Fruit fly (Drosophila melanogaster) whole organism, embryonic: Measurements from ENCODE around the gene HisCl1.

Experiments
- Abd-B ChIP-seq: fragments of 200-800 bp; sonication (Bioruptor generic); optimal IDR thresholded peaks from 2 replicates; lab custom pipeline; 2018; ENCODE audit warnings: missing biosample characterization, mild to moderate bottlenecking, missing genetic modification characterization, moderate library complexity
- Atf-2 ChIP-seq: fragments of 200-800 bp; sonication (Bioruptor generic); optimal IDR thresholded peaks from 2 replicates; lab custom pipeline; 2016; ENCODE audit warnings: missing biosample characterization, missing genetic modification characterization
- B-H1 ChIP-seq: fragments of 200-800 bp; sonication (Bioruptor generic); IDR thresholded peaks from 3 replicates; pipeline ENCODE4 v1.3.6; 2022; ENCODE audit warnings: missing biosample characterization, missing genetic modification characterization
- CG10366 ChIP-seq: fragments of 200-800 bp; sonication (Bioruptor generic); IDR thresholded peaks from 2 replicates; pipeline ENCODE4 v1.3.6; 2022; ENCODE audit warnings: missing biosample characterization, missing genetic modification characterization
- CG10462 ChIP-seq: fragments of 200-800 bp; sonication (Bioruptor generic); optimal IDR thresholded peaks from 2 replicates; lab custom pipeline; 2016; ENCODE audit warnings: missing biosample characterization, missing genetic modification characterization
- CG12155 ChIP-seq: fragments of 200-800 bp; sonication (Bioruptor generic); optimal IDR thresholded peaks from 3 replicates; lab custom pipeline; 2016; ENCODE audit warnings: missing biosample characterization, missing genetic modification characterization
- CG12391 ChIP-seq: fragments of 200-800 bp; sonication (Bioruptor generic); optimal IDR thresholded peaks from 3 replicates; lab custom pipeline; 2018; ENCODE audit warnings: missing biosample characterization, mild to moderate bottlenecking, missing genetic modification characterization, moderate library complexity
- CG13424 ChIP-seq: fragments of 200-800 bp; sonication (Bioruptor generic); optimal IDR thresholded peaks from 2 replicates; lab custom pipeline; 2019; ENCODE audit warnings: missing biosample characterization, mild to moderate bottlenecking, missing genetic modification characterization, moderate library complexity
- CG13775 ChIP-seq: fragments of 200-800 bp; sonication (Bioruptor generic); optimal IDR thresholded peaks from 3 replicates; lab custom pipeline; 2017; ENCODE audit warnings: missing biosample characterization, mild to moderate bottlenecking, missing genetic modification characterization
- CG14014 ChIP-seq: fragments of 200-800 bp; sonication (Bioruptor generic); IDR thresholded peaks from 2 replicates; pipeline ENCODE4 v1.3.6; 2022; ENCODE audit warnings: missing biosample characterization, missing genetic modification characterization
- CG14050 ChIP-seq: fragments of 200-800 bp; sonication (Bioruptor generic); IDR thresholded peaks from 3 replicates; pipeline ENCODE4 v1.3.6; 2022; ENCODE audit warnings: missing biosample characterization, missing genetic modification characterization
- CG15269 ChIP-seq: fragments of 200-800 bp; sonication (Bioruptor generic); optimal IDR thresholded peaks from 2 replicates; lab custom pipeline; 2018; ENCODE audit warnings: missing biosample characterization, mild to moderate bottlenecking, missing genetic modification characterization, moderate library complexity
- CG1529 ChIP-seq: fragments of 200-800 bp; sonication (Bioruptor generic); optimal IDR thresholded peaks from 3 replicates; lab custom pipeline; 2018; ENCODE audit warnings: missing biosample characterization, missing genetic modification characterization
- CG3838 ChIP-seq: fragments of 200-800 bp; sonication (Bioruptor generic); optimal IDR thresholded peaks from 3 replicates; lab custom pipeline; 2016; ENCODE audit warnings: missing biosample characterization, missing genetic modification characterization
- CG3847 ChIP-seq: fragments of 200-800 bp; sonication (Bioruptor generic); IDR thresholded peaks from 2 replicates; pipeline ENCODE4 v1.3.6; 2022; ENCODE audit warnings: missing biosample characterization, missing genetic modification characterization
- CG4282 ChIP-seq: fragments of 200-800 bp; sonication (Bioruptor generic); optimal IDR thresholded peaks from 2 replicates; lab custom pipeline; 2016; ENCODE audit warnings: missing biosample characterization, missing genetic modification characterization
- CG43689 ChIP-seq: fragments of 200-800 bp; sonication (Bioruptor generic); IDR thresholded peaks from 2 replicates; pipeline ENCODE4 v1.3.6; 2022; ENCODE audit warnings: missing biosample characterization, missing genetic modification characterization
- CG4424 ChIP-seq: fragments of 200-800 bp; sonication (Bioruptor generic); optimal IDR thresholded peaks from 3 replicates; lab custom pipeline; 2016; ENCODE audit warnings: missing biosample characterization, missing genetic modification characterization
- CG6683 ChIP-seq: fragments of 200-800 bp; sonication (Bioruptor generic); optimal IDR thresholded peaks from 2 replicates; lab custom pipeline; 2017; ENCODE audit warnings: missing biosample characterization, mild to moderate bottlenecking, missing genetic modification characterization, missing genetic modification reagents
- CG7928 ChIP-seq: fragments of 200-800 bp; sonication (Bioruptor generic); optimal IDR thresholded peaks from 2 replicates; lab custom pipeline; 2017; ENCODE audit warnings: missing biosample characterization, mild to moderate bottlenecking, missing genetic modification characterization
- CG8765 ChIP-seq: fragments of 200-800 bp; sonication (Bioruptor generic); IDR thresholded peaks from 2 replicates; pipeline ENCODE4 v1.3.6; 2022; ENCODE audit warnings: missing biosample characterization, missing genetic modification characterization
- Dip3 ChIP-seq: fragments of 200-800 bp; sonication (Bioruptor generic); optimal IDR thresholded peaks from 3 replicates; lab custom pipeline; 2016; ENCODE audit warnings: missing biosample characterization, missing genetic modification characterization
- E2f2 ChIP-seq: fragments of 200-800 bp; sonication (Bioruptor generic); IDR thresholded peaks from 2 replicates; pipeline ENCODE4 v1.3.6; 2022; ENCODE audit warnings: missing biosample characterization, missing genetic modification characterization
- HLH54F ChIP-seq: fragments of 200-800 bp; sonication (Bioruptor generic); optimal IDR thresholded peaks from 3 replicates; lab custom pipeline; 2016; ENCODE audit warnings: missing biosample characterization, missing genetic modification characterization
- Hr78 ChIP-seq, 2 experiments: fragments of 200-800 bp in 1 of 2; fragments of >200 bp in 1 of 2; sonication (Bioruptor generic) in 1 of 2; optimal IDR thresholded peaks; 2 replicates each; lab custom pipeline; 2017 to 2019; ENCODE audit warnings: missing biosample characterization in 2 of 2, missing genetic modification characterization in 2 of 2, mild to moderate bottlenecking in 1 of 2, moderate library complexity in 1 of 2
- Lim3 ChIP-seq: fragments of 200-800 bp; sonication (Bioruptor generic); IDR thresholded peaks from 2 replicates; pipeline ENCODE4 v1.3.6; 2022; ENCODE audit warnings: missing biosample characterization, missing genetic modification characterization
- Nf-YA ChIP-seq: fragments of 200-800 bp; sonication (Bioruptor generic); IDR thresholded peaks from 2 replicates; pipeline ENCODE4 v1.3.6; 2022; ENCODE audit warnings: missing biosample characterization, missing genetic modification characterization
- Pdp1 ChIP-seq, 2 experiments: fragments of 200-800 bp; sonication (Bioruptor generic); optimal IDR thresholded peaks; 3 replicates each; lab custom pipeline; 2016; ENCODE audit warnings: missing biosample characterization in 2 of 2, missing genetic modification characterization in 2 of 2, mild to moderate bottlenecking in 1 of 2, moderate library complexity in 1 of 2
- Sox102F ChIP-seq: fragments of 200-800 bp; sonication (Bioruptor generic); optimal IDR thresholded peaks from 2 replicates; lab custom pipeline; 2018; ENCODE audit warnings: missing biosample characterization, mild to moderate bottlenecking, missing genetic modification characterization, moderate library complexity
- Sry-δ ChIP-seq: fragments of 200-800 bp; sonication (Bioruptor generic); optimal IDR thresholded peaks from 2 replicates; lab custom pipeline; 2016; ENCODE audit warnings: missing biosample characterization, missing genetic modification characterization
- Xbp1 ChIP-seq: fragments of 200-800 bp; sonication (Bioruptor generic); optimal IDR thresholded peaks from 3 replicates; lab custom pipeline; 2016; ENCODE audit warnings: missing biosample characterization, mild to moderate bottlenecking, missing genetic modification characterization
- bab2 ChIP-seq: fragments of 200-800 bp; sonication (Bioruptor generic); optimal IDR thresholded peaks from 2 replicates; lab custom pipeline; 2016; ENCODE audit warnings: missing biosample characterization, missing genetic modification characterization
- bowl ChIP-seq: fragments of 200-800 bp; sonication (Bioruptor generic); IDR thresholded peaks from 2 replicates; pipeline ENCODE4 v1.3.6; 2022; ENCODE audit warnings: missing biosample characterization, missing genetic modification characterization
- bsh ChIP-seq, 2 experiments: fragments of 200-800 bp; sonication (Bioruptor generic); optimal IDR thresholded peaks; 2 replicates each; lab custom pipeline; 2017 to 2018; ENCODE audit warnings: mild to moderate bottlenecking in 2 of 2, missing biosample characterization in 2 of 2, missing genetic modification characterization in 2 of 2, moderate library complexity in 1 of 2
- gro ChIP-seq: fragments of 200-800 bp; sonication (Bioruptor generic); optimal IDR thresholded peaks from 2 replicates; lab custom pipeline; 2016; ENCODE audit warnings: missing biosample characterization, missing genetic modification characterization
- jing ChIP-seq: fragments of 200-800 bp; sonication (Bioruptor generic); optimal IDR thresholded peaks from 2 replicates; lab custom pipeline; 2018; ENCODE audit warnings: missing biosample characterization, mild to moderate bottlenecking, missing genetic modification characterization
- ken ChIP-seq: fragments of 200-800 bp; sonication (Bioruptor generic); IDR thresholded peaks from 3 replicates; pipeline ENCODE4 v1.3.6; 2022; ENCODE audit warnings: missing biosample characterization, missing genetic modification characterization
- kni ChIP-seq: fragments of 200-800 bp; sonication (Bioruptor generic); optimal IDR thresholded peaks from 3 replicates; lab custom pipeline; 2017; ENCODE audit warnings: mild to moderate bottlenecking, missing biosample characterization, missing genetic modification reagents, missing genetic modification characterization
- odd ChIP-seq: fragments of 200-800 bp; sonication (Bioruptor generic); optimal IDR thresholded peaks from 2 replicates; lab custom pipeline; 2017; ENCODE audit warnings: missing biosample characterization, mild to moderate bottlenecking, missing genetic modification characterization
- otp ChIP-seq: fragments of 200-800 bp; sonication (Bioruptor generic); IDR thresholded peaks from 3 replicates; pipeline ENCODE4, ENCODE4 v1.3.6; 2022; ENCODE audit warnings: missing biosample characterization, missing genetic modification characterization
- peb ChIP-seq: fragments of 200-800 bp; sonication (Bioruptor generic); IDR thresholded peaks from 2 replicates; pipeline ENCODE4 v1.3.6; 2022; ENCODE audit warnings: missing biosample characterization, missing genetic modification characterization
- pita ChIP-seq: fragments of 200-800 bp; sonication (Bioruptor generic); optimal IDR thresholded peaks from 2 replicates; lab custom pipeline; 2017; ENCODE audit warnings: missing biosample characterization, mild to moderate bottlenecking, missing genetic modification characterization
- pros ChIP-seq: fragments of 200-800 bp; sonication (Bioruptor generic); optimal IDR thresholded peaks from 3 replicates; lab custom pipeline; 2019; ENCODE audit warnings: missing biosample characterization, mild to moderate bottlenecking, missing genetic modification characterization, moderate library complexity
- pum ChIP-seq: fragments of 200-800 bp; sonication (Bioruptor generic); optimal IDR thresholded peaks from 2 replicates; lab custom pipeline; 2016; ENCODE audit warnings: missing biosample characterization, missing genetic modification characterization
- pzg ChIP-seq: fragments of 200-800 bp; sonication (Bioruptor generic); optimal IDR thresholded peaks from 3 replicates; lab custom pipeline; 2018; ENCODE audit warnings: missing biosample characterization, mild to moderate bottlenecking, missing genetic modification characterization, moderate library complexity
- ro ChIP-seq: fragments of 200-800 bp; sonication (Bioruptor generic); IDR thresholded peaks from 2 replicates; pipeline ENCODE4 v1.3.6; 2022; ENCODE audit warnings: missing biosample characterization, missing genetic modification characterization
- sc ChIP-seq, 3 experiments: fragments of >200 bp in 2 of 3; fragments of 200-800 bp in 1 of 3; sonication (Bioruptor generic) in 1 of 3; optimal IDR thresholded peaks; 2 replicates in 2 of 3; 3 replicates in 1 of 3; lab custom pipeline; 2017; ENCODE audit warnings: mild to moderate bottlenecking in 1 of 3, missing biosample characterization in 1 of 3, missing genetic modification characterization in 1 of 3, missing genetic modification reagents in 1 of 3
- so ChIP-seq: fragments of 200-800 bp; sonication (Bioruptor generic); IDR thresholded peaks from 3 replicates; pipeline ENCODE4 v1.3.6; 2022; ENCODE audit warnings: missing biosample characterization, missing genetic modification characterization
- tio ChIP-seq: fragments of 200-800 bp; sonication (Bioruptor generic); optimal IDR thresholded peaks from 2 replicates; lab custom pipeline; 2017; ENCODE audit warnings: missing biosample characterization, missing genetic modification characterization, inconsistent platforms
- trh ChIP-seq: fragments of 200-800 bp; sonication (Bioruptor generic); optimal IDR thresholded peaks from 2 replicates; lab custom pipeline; 2016; ENCODE audit warnings: missing biosample characterization, missing genetic modification characterization

The HisCl1 gene

DNA sequence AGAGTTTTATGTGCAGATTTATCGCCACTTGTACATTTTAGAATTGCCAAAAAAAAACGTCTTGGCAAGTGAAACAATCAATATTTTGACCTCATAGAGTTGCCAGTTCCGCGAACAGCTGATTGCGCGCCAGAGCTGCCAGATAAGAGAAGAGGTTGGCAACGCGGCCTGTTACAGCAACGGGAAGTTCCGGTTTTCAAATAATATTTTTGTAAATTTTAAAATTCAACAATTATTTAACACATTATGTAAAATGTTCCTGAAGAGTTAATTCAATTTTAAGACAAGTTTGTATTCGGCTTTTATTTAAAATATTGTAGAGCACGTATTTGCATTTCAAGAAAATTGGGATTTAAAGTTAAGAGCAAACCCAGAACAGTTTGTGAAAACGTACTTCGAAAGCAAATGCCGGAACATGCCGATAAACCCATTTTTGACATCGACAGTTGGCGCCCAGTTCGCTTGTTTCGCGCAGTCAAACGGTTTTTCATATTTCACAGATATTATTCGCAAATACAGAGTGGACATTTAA is at the start of gene HisCl1, which contains the start of gene prd1:
HisCl1 (plus strand) TSS at position 482 of the 532 bp plus-strand sequence.
prd1 (minus strand) TSS at position 320 of the 532 bp plus-strand sequence.
- no peak for TF ChIP-seq Nf-YA (GFP tag; lab: Robert Waterston, UW)
- TF ChIP-seq pros (GFP tag; lab: Kevin White, UChicago) = peak; percentile 36
- no peak for TF ChIP-seq Lim3 (GFP tag; lab: Robert Waterston, UW)
- peak; percentile 82 for TF ChIP-seq E2f2 (GFP tag; lab: Robert Waterston, UW)
- TF ChIP-seq Sry-δ (GFP tag; lab: Kevin White, UChicago) = peak; percentile 31
- TF ChIP-seq CG4424 (GFP tag; lab: Kevin White, UChicago) = peak; percentile 55
- peak; percentile 76 for TF ChIP-seq CG3847
- no peak for TF ChIP-seq ro (GFP tag; lab: Robert Waterston, UW)
- TF ChIP-seq otp (GFP tag; lab: Robert Waterston, UW) = peak; percentile 55; the same call in 1 of the 3 replicates
- peak; percentile 87 for TF ChIP-seq Abd-B (GFP tag; lab: Kevin White, UChicago)
- TF ChIP-seq CG10366 (GFP tag; lab: Robert Waterston, UW) = no peak
- no peak for TF ChIP-seq so (GFP tag; lab: Robert Waterston, UW)
- no peak for TF ChIP-seq CG10462 (GFP tag; lab: Kevin White, UChicago)
- TF ChIP-seq bsh (GFP tag; optimal IDR thresholded peaks at IDR 0.05; lab: Kevin White, UChicago) = no peak
- TF ChIP-seq CG6683 (GFP tag; lab: Kevin White, UChicago) = peak; percentile 30
- TF ChIP-seq CG12391 (tag; lab: Kevin White, UChicago) = peak; percentile 76
- TF ChIP-seq ken = no peak
- TF ChIP-seq bab2 (GFP tag; lab: Kevin White, UChicago) = peak; percentile 50
- TF ChIP-seq CG1529 (GFP tag; lab: Kevin White, UChicago) = peak; percentile 44
- no peak for TF ChIP-seq pita (GFP tag; lab: Kevin White, UChicago)
- no peak for TF ChIP-seq CG4282 (GFP tag; lab: Kevin White, UChicago)
- peak in 1 of 2 experiments; percentile 100 for TF ChIP-seq Hr78 (GFP tag; optimal IDR thresholded peaks at IDR 0.05; lab: Kevin White, UChicago)
- TF ChIP-seq HLH54F = peak; percentile 62
- TF ChIP-seq Pdp1 (GFP tag; optimal IDR thresholded peaks at IDR 0.05; lab: Kevin White, UChicago) = peak; percentile 72 to 94
- no peak for TF ChIP-seq sc (optimal IDR thresholded peaks at IDR 0.05; lab: Kevin White, UChicago)
- TF ChIP-seq sc (GFP tag; optimal IDR thresholded peaks at IDR 0.05; lab: Kevin White, UChicago) = peak; percentile 34
- TF ChIP-seq CG14050 (GFP tag; lab: Robert Waterston, UW) = peak; percentile 35; the same call in 1 of the 3 replicates
- peak; percentile 36; the same call in 1 of the 3 replicates for TF ChIP-seq B-H1 (GFP tag; lab: Robert Waterston, UW)
- TF ChIP-seq CG13775 = peak; percentile 75
- peak; percentile 68 for TF ChIP-seq gro (GFP tag; lab: Kevin White, UChicago)
- peak; percentile 62 for TF ChIP-seq CG12155 (GFP tag; lab: Kevin White, UChicago)
- peak; percentile 71 for TF ChIP-seq CG13424
- peak; percentile 39; the same call in 1 of the 2 replicates for TF ChIP-seq peb
- TF ChIP-seq pum = peak; percentile 43
- peak; percentile 35 for TF ChIP-seq tio
- TF ChIP-seq jing (GFP tag; lab: Kevin White, UChicago) = peak; percentile 3
- no peak for TF ChIP-seq CG7928 (GFP tag; lab: Kevin White, UChicago)
- no peak for TF ChIP-seq Sox102F (GFP tag; lab: Kevin White, UChicago)
- peak; percentile 76 for TF ChIP-seq Xbp1 (GFP tag; lab: Kevin White, UChicago)
- peak; percentile 47 for TF ChIP-seq CG14014 (GFP tag; lab: Robert Waterston, UW)
- TF ChIP-seq trh (GFP tag; lab: Kevin White, UChicago) = peak; percentile 34
- peak; percentile 21; the same call in 1 of the 2 replicates for TF ChIP-seq CG8765
- peak; percentile 70 for TF ChIP-seq Dip3
- TF ChIP-seq pzg (GFP tag; lab: Kevin White, UChicago) = peak; percentile 69
- no peak for TF ChIP-seq CG43689 (GFP tag; lab: Robert Waterston, UW)
- TF ChIP-seq Atf-2 = peak; percentile 66
- no peak for TF ChIP-seq CG3838 (GFP tag; lab: Kevin White, UChicago)
- TF ChIP-seq bowl (GFP tag; lab: Robert Waterston, UW) = no peak
- TF ChIP-seq CG15269 = no peak
- peak; percentile 49 for TF ChIP-seq kni (GFP tag; lab: Kevin White, UChicago)
- no peak for TF ChIP-seq odd
